Worm (Caenorhabditis elegans): ENCODE results near the gene D1044.7.

Gene D1044.7

ce11 chrIII:5506936-5507335 is 1.6 kb downstream of the D1044.7 start:
- no peak for TF ChIP-seq unc-62 (GFP tag; optimal IDR thresholded peaks at IDR 0.05)

ce11 chrIII:5506023-5506597 is 2.5 kb downstream of the D1044.7 start:
- no peak for TF ChIP-seq unc-62 (GFP tag; optimal IDR thresholded peaks at IDR 0.05)

ce11 chrIII:5505474-5506022 is 3.0 kb downstream of the D1044.7 start:
- no peak for TF ChIP-seq unc-62 (GFP tag; optimal IDR thresholded peaks at IDR 0.05)

ce11 chrIII:5504725-5505473 is 3.7 kb downstream of the D1044.7 start:
- TF ChIP-seq unc-62 (GFP tag; optimal IDR thresholded peaks at IDR 0.05): no peak

- no peak for TF ChIP-seq unc-62 (GFP tag; optimal IDR thresholded peaks at IDR 0.05)
Observed at ce11 chrIII:5504164-5504563, 4.4 kb downstream of the D1044.7 start.

- TF ChIP-seq unc-62 (GFP tag; optimal IDR thresholded peaks at IDR 0.05): no peak
Observed at ce11 chrIII:5503669-5504068, 4.9 kb downstream of the D1044.7 start.

ce11 chrIII:5502915-5503575 is 5.5 kb downstream of the D1044.7 start:
- no peak for TF ChIP-seq unc-62 (GFP tag; optimal IDR thresholded peaks at IDR 0.05)

ce11 chrIII:5501358-5502287 is 6.9 kb downstream of the D1044.7 start, which contains the start of gene R02F2.1:
TSS of gene R02F2.1 (plus strand) at chrIII:5501885.
- TF ChIP-seq unc-62 (GFP tag; optimal IDR thresholded peaks at IDR 0.05): no peak

- no peak for TF ChIP-seq unc-62 (GFP tag; optimal IDR thresholded peaks at IDR 0.05)
Observed at ce11 chrIII:5500732-5501131, 7.8 kb downstream of the D1044.7 start.

- no peak for TF ChIP-seq unc-62 (GFP tag; optimal IDR thresholded peaks at IDR 0.05)
Observed at ce11 chrIII:5499942-5500341, 8.6 kb downstream of the D1044.7 start.

- TF ChIP-seq unc-62 (GFP tag; optimal IDR thresholded peaks at IDR 0.05): no peak
Observed at ce11 chrIII:5498973-5499372, 9.6 kb downstream of the D1044.7 start, which contains the start of gene R02F2.9. TSS of gene R02F2.9 (plus strand) at chrIII:5499190.

ce11 chrIII:5495168-5495567 is 13.4 kb downstream of the D1044.7 start, which contains the start of gene R02F2.8:
TSS of gene R02F2.8 (minus strand) at chrIII:5495268.
- no peak for TF ChIP-seq unc-62 (GFP tag; optimal IDR thresholded peaks at IDR 0.05)

ce11 chrIII:5487087-5487603 is 21.4 kb downstream of the D1044.7 start, which contains the start of gene osg-1:
TSS of gene osg-1 (plus strand) at chrIII:5487553.
- TF ChIP-seq unc-62 (GFP tag; optimal IDR thresholded peaks at IDR 0.05): no peak

ce11 chrIII:5486345-5486744 is 22.2 kb downstream of the D1044.7 start:
- no peak for TF ChIP-seq unc-62 (GFP tag; optimal IDR thresholded peaks at IDR 0.05)

ce11 chrIII:5483738-5484315 is 24.7 kb downstream of the D1044.7 start, which contains the start of the genes R02F2.7 and R02F2.4:
TSS of gene R02F2.7 (minus strand) at chrIII:5483773.
TSS of gene R02F2.4 (plus strand) at chrIII:5484289.
- TF ChIP-seq unc-62 (GFP tag; optimal IDR thresholded peaks at IDR 0.05): no peak

Data from whole organism, dauer.